Worm (Caenorhabditis elegans): ENCODE measurements around the gene gbh-2.

DNA sequence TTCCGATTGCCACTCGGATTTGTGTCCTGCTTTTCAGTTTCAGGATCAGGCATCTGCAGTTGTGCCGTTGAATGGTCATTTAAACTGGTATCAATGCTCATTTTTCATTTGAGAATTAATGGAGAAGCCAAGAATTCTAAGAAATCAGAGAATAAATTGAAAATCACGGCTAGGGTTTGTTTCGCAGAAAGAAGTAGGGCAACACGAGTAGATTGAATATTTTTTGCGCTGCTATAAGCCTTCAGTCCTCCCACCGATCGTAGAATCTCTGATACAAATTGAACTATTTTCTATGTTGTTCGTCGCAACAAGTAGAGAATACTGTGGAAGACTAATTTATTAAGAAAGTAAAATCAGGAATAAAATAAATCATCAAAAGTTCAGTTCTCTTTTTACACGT, 48.6 kb upstream of the gbh-2 start, which contains the start of gene acp-3:
- TF ChIP-seq cnd-1 (tag; optimal IDR thresholded peaks at IDR 0.05) (no peak), unc-62 (GFP tag; optimal IDR thresholded peaks at IDR 0.05) (no peak), ham-2 (GFP tag; optimal IDR thresholded peaks at IDR 0.05) (no peak), snpc-4 (tag; optimal IDR thresholded peaks at IDR 0.05) (no peak), ces-1 (GFP tag; optimal IDR thresholded peaks at IDR 0.05) (no peak), bed-3 (GFP tag; optimal IDR thresholded peaks at IDR 0.05) (no peak), unc-120 (tag; optimal IDR thresholded peaks at IDR 0.05; ENCODE audit: poor library complexity, severe bottlenecking) (no peak), nhr-12 (tag; optimal IDR thresholded peaks at IDR 0.05) (no peak), drap-1 (GFP tag; optimal IDR thresholded peaks at IDR 0.05) (no peak)
